Worm (Caenorhabditis elegans): Measurements from ENCODE around the gene pat-6.

ce11 chrIV:290387-290786 lies 26.4 kb upstream of the pat-6 start:
- TF ChIP-seq him-1 (tag; optimal IDR thresholded peaks at IDR 0.05) (no peak), dao-5 (tag; optimal IDR thresholded peaks at IDR 0.05) (no peak), W03F9.2 (tag; optimal IDR thresholded peaks at IDR 0.05) (no peak)
